Worm (Caenorhabditis elegans) whole organism, L2 larva: Measurements from ENCODE around the gene C18H2.5.

Experiments
- R02D3.7 ChIP-seq: fragments of 150-350 bp; optimal IDR thresholded peaks from 2 replicates; lab custom pipeline; 2014; ENCODE audit warnings: missing biosample characterization, missing genetic modification characterization
- ZK546.5 ChIP-seq: sonication (generic microtip); optimal IDR thresholded peaks from 2 replicates; lab custom pipeline; 2017; ENCODE audit warnings: missing biosample characterization, missing genetic modification characterization
- ceh-82 ChIP-seq: fragments of 150-350 bp; optimal IDR thresholded peaks from 2 replicates; lab custom pipeline; 2014; ENCODE audit warnings: missing biosample characterization, missing genetic modification characterization
- fos-1 ChIP-seq: fragments of 150-350 bp; optimal IDR thresholded peaks from 2 replicates; lab custom pipeline; 2014; ENCODE audit warnings: missing biosample characterization, missing genetic modification characterization
- lin-13 ChIP-seq: fragments of 150-350 bp; optimal IDR thresholded peaks from 2 replicates; lab custom pipeline; 2014; ENCODE audit warnings: missing biosample characterization, missing genetic modification reagents, missing genetic modification characterization
- lin-39 ChIP-seq: fragments of 150-350 bp; optimal IDR thresholded peaks from 2 replicates; lab custom pipeline; 2014; ENCODE audit warnings: missing biosample characterization, missing genetic modification reagents, missing genetic modification characterization
- mbf-1 ChIP-seq: sonication (generic microtip); optimal IDR thresholded peaks from 2 replicates; lab custom pipeline; 2017; ENCODE audit warnings: missing biosample characterization, missing genetic modification characterization
- mdl-1 ChIP-seq, 2 experiments: fragments of 150-350 bp in 1 of 2; sonication (generic microtip) in 1 of 2; optimal IDR thresholded peaks; 2 replicates each; lab custom pipeline; 2017; ENCODE audit warnings: missing biosample characterization in 2 of 2, missing genetic modification characterization in 2 of 2
- nhr-21 ChIP-seq: fragments of 150-350 bp; optimal IDR thresholded peaks from 2 replicates; lab custom pipeline; 2014; ENCODE audit warnings: missing biosample characterization, missing genetic modification characterization
- nhr-6 ChIP-seq: fragments of 150-350 bp; optimal IDR thresholded peaks from 2 replicates; lab custom pipeline; 2014; ENCODE audit warnings: missing biosample characterization, missing genetic modification characterization
- nhr-77 ChIP-seq: fragments of 150-350 bp; optimal IDR thresholded peaks from 2 replicates; lab custom pipeline; 2014; ENCODE audit warnings: missing biosample characterization, missing genetic modification characterization
- unc-62 ChIP-seq: fragments of 150-350 bp; optimal IDR thresholded peaks from 2 replicates; lab custom pipeline; 2014; ENCODE audit warnings: missing biosample characterization, missing genetic modification reagents, missing genetic modification characterization
- ztf-11 ChIP-seq: sonication (generic microtip); optimal IDR thresholded peaks from 2 replicates; lab custom pipeline; 2017; ENCODE audit warnings: missing biosample characterization, missing genetic modification characterization
- ztf-4 ChIP-seq: fragments of 150-350 bp; optimal IDR thresholded peaks from 2 replicates; lab custom pipeline; 2014; ENCODE audit warnings: missing biosample characterization, missing genetic modification characterization

DNA sequence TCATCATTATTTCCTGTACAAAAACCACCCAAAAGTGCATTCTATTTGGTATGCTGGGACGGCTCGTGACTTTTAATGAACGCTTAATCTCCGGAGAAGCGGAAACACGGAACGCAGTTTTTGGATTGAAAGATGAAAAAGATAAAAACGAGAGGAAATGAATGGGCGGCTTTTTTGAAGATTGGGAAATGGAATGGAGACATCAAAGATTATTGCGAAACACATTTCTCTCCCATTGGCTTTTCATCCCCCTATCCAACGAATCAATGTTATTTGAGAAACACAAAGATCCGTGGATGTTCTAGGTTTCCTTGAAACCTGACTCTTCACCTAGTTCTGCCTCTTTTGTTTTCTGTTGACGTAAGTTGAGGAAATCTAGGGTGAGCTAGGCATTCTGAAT, 30.3 kb upstream of the C18H2.5 start:
- TF ChIP-seq lin-13 (GFP tag; lab: Kevin White, UChicago), result no peak
- no peak for TF ChIP-seq nhr-6 (tag; lab: Kevin White, UChicago)
- peak; percentile 19 for TF ChIP-seq fos-1 (tag; lab: Kevin White, UChicago)
- peak; percentile 39 for TF ChIP-seq nhr-21 (tag; lab: Kevin White, UChicago)
- no peak for TF ChIP-seq ZK546.5 (tag; lab: Kevin White, UChicago)
- TF ChIP-seq mbf-1 (tag; lab: Kevin White, UChicago), result no peak
- no peak for TF ChIP-seq R02D3.7
- peak in 1 of 2 experiments; percentile 9 for TF ChIP-seq mdl-1 (tag; optimal IDR thresholded peaks at IDR 0.05; lab: Kevin White, UChicago)
- no peak for TF ChIP-seq unc-62 (GFP tag; lab: Kevin White, UChicago)
- TF ChIP-seq ztf-11, result no peak
- TF ChIP-seq ceh-82, result no peak
- no peak for TF ChIP-seq lin-39 (tag; lab: Kevin White, UChicago)
- TF ChIP-seq ztf-4, result no peak
- no peak for TF ChIP-seq nhr-77 (tag; lab: Kevin White, UChicago)
